Fruit fly (Drosophila melanogaster): ENCODE results near the gene Cyp4e3.

Gene Cyp4e3

dm6 chr2L:9758856-9759255 is 9.0 kb upstream of the Cyp4e3 start (continued):
- TF ChIP-seq Bteb2 (GFP tag; optimal IDR thresholded peaks at IDR 0.05) (no peak), dan (GFP tag; IDR thresholded peaks at IDR 0.05) (no peak), CG6689 (GFP tag; IDR thresholded peaks at IDR 0.05) (peak; percentile 32; the same call in 1 of the 2 replicates), CG4404 (GFP tag; IDR thresholded peaks at IDR 0.05) (peak; percentile 42; the same call in 1 of the 2 replicates), CG12104 (GFP tag; optimal IDR thresholded peaks at IDR 0.05) (no peak), nau (GFP tag; optimal IDR thresholded peaks at IDR 0.05) (no peak), CG8944 (GFP tag; optimal IDR thresholded peaks at IDR 0.05) (peak; percentile 64), trem (tag; optimal IDR thresholded peaks at IDR 0.05) (peak; percentile 55), run (tag; optimal IDR thresholded peaks at IDR 0.05) (no peak), Dll (GFP tag; IDR thresholded peaks at IDR 0.05; ENCODE audit: partially characterized antibody) (peak; percentile 95), ind (GFP tag; optimal IDR thresholded peaks at IDR 0.05) (peak; percentile 55), Asciz (GFP tag; optimal IDR thresholded peaks at IDR 0.05) (no peak), CG1602 (GFP tag; optimal IDR thresholded peaks at IDR 0.05) (peak; percentile 19), CG9932 (GFP tag; IDR thresholded peaks at IDR 0.05) (peak; percentile 92), Fer2 (tag; optimal IDR thresholded peaks at IDR 0.05) (peak; percentile 50), Drgx (GFP tag; IDR thresholded peaks at IDR 0.05) (peak; percentile 46), Scr (GFP tag; IDR thresholded peaks at IDR 0.05; ENCODE audit: partially characterized antibody) (peak; percentile 94), esg (GFP tag; conservative IDR thresholded peaks at IDR 0.05) (peak; percentile 47; the same call in 1 of the 2 replicates), Oaz (GFP tag; IDR thresholded peaks at IDR 0.05) (no peak), bab2 (GFP tag; optimal IDR thresholded peaks at IDR 0.05) (peak; percentile 58), NfI (GFP tag; optimal IDR thresholded peaks at IDR 0.05) (peak; percentile 67), Adf1 (GFP tag; IDR thresholded peaks at IDR 0.05) (peak; percentile 90), CG16815 (GFP tag; optimal IDR thresholded peaks at IDR 0.05) (peak; percentile 4), twi (tag; optimal IDR thresholded peaks at IDR 0.05) (peak; percentile 22), CG10274 (GFP tag; optimal IDR thresholded peaks at IDR 0.05) (no peak), CG2678 (tag; optimal IDR thresholded peaks at IDR 0.05) (peak; percentile 58), CG6765 (GFP tag; optimal IDR thresholded peaks at IDR 0.05) (no peak), prd (optimal IDR thresholded peaks at IDR 0.05) (no peak), prd (GFP tag; IDR thresholded peaks at IDR 0.05) (peak; percentile 88), CG15601 (tag; optimal IDR thresholded peaks at IDR 0.05) (peak; percentile 35), HLH54F (GFP tag; optimal IDR thresholded peaks at IDR 0.05) (peak; percentile 69), NC2α (GFP tag; optimal IDR thresholded peaks at IDR 0.05) (no peak), CG4820 (GFP tag; optimal IDR thresholded peaks at IDR 0.05) (no peak), pb (GFP tag; optimal IDR thresholded peaks at IDR 0.05) (peak; percentile 48), CG7928 (GFP tag; optimal IDR thresholded peaks at IDR 0.05) (peak; percentile 97), Side (GFP tag; optimal IDR thresholded peaks at IDR 0.05) (no peak), insv (GFP tag; optimal IDR thresholded peaks at IDR 0.05) (no peak), CG34224 (GFP tag; IDR thresholded peaks at IDR 0.05; ENCODE audit: partially characterized antibody) (peak; percentile 92), Dip3 (GFP tag; optimal IDR thresholded peaks at IDR 0.05) (peak; percentile 11), CG14441 (GFP tag; IDR thresholded peaks at IDR 0.05) (peak; percentile 72), CG15514 (GFP tag; optimal IDR thresholded peaks at IDR 0.05) (peak; percentile 97), CG1024 (GFP tag; IDR thresholded peaks at IDR 0.05) (peak; percentile 55; the same call in 1 of the 2 replicates)

Data from whole organism, embryonic.